Fruit fly (Drosophila melanogaster) whole organism, embryonic: Measurements from ENCODE around the gene CG11768.

ENCODE experiments used
- Awh ChIP-seq: fragments of 200-800 bp; sonication (Bioruptor generic); IDR thresholded peaks from 2 replicates; pipeline ENCODE4, ENCODE4 v1.3.6; 2022; ENCODE audit warnings: missing biosample characterization, missing genetic modification characterization
- CG11247 ChIP-seq: fragments of 200-800 bp; sonication (Bioruptor generic); IDR thresholded peaks from 2 replicates; pipeline ENCODE4 v1.3.6; 2022; ENCODE audit warnings: missing biosample characterization, missing genetic modification characterization
- CG11696 ChIP-seq: fragments of 200-800 bp; sonication (Bioruptor generic); IDR thresholded peaks from 2 replicates; pipeline ENCODE4 v1.3.6; 2022; ENCODE audit warnings: missing biosample characterization, missing genetic modification characterization
- CG15479 ChIP-seq: fragments of 200-800 bp; sonication (Bioruptor generic); optimal IDR thresholded peaks from 3 replicates; lab custom pipeline; 2019; ENCODE audit warnings: missing biosample characterization, mild to moderate bottlenecking, missing genetic modification characterization, moderate library complexity
- CG17328 ChIP-seq: fragments of 200-800 bp; sonication (Bioruptor generic); IDR thresholded peaks from 2 replicates; pipeline ENCODE4 v1.3.6; 2022; ENCODE audit warnings: missing biosample characterization, missing genetic modification characterization
- CG18764 ChIP-seq: fragments of 200-800 bp; sonication (Bioruptor generic); optimal IDR thresholded peaks from 3 replicates; lab custom pipeline; 2016; ENCODE audit warnings: missing biosample characterization, missing genetic modification characterization
- CG2678 ChIP-seq: fragments of 200-800 bp; sonication (Bioruptor generic); optimal IDR thresholded peaks from 3 replicates; lab custom pipeline; 2019; ENCODE audit warnings: missing biosample characterization, mild to moderate bottlenecking, missing genetic modification characterization, moderate library complexity
- CG30403 ChIP-seq: fragments of 200-800 bp; sonication (Bioruptor generic); optimal IDR thresholded peaks from 3 replicates; lab custom pipeline; 2016; ENCODE audit warnings: missing biosample characterization, missing genetic modification characterization
- CG30431 ChIP-seq: fragments of 200-800 bp; sonication (Bioruptor generic); optimal IDR thresholded peaks from 2 replicates; lab custom pipeline; 2017; ENCODE audit warnings: missing biosample characterization, missing genetic modification characterization
- CG31224 ChIP-seq: fragments of 200-800 bp; sonication (Bioruptor generic); IDR thresholded peaks from 2 replicates; pipeline ENCODE4 v1.3.6; 2022; ENCODE audit warnings: missing biosample characterization, missing genetic modification characterization
- CG32772 ChIP-seq: fragments of 200-800 bp; sonication (Bioruptor generic); IDR thresholded peaks from 2 replicates; pipeline ENCODE4 v1.3.6; 2022; ENCODE audit warnings: missing biosample characterization, missing genetic modification characterization
- CG4328 ChIP-seq: fragments of 200-800 bp; sonication (Bioruptor generic); optimal IDR thresholded peaks from 3 replicates; lab custom pipeline; 2017; ENCODE audit warnings: missing biosample characterization, missing genetic modification reagents, missing genetic modification characterization
- CG6791 ChIP-seq: fragments of 200-800 bp; sonication (Bioruptor generic); IDR thresholded peaks from 3 replicates; pipeline ENCODE4 v1.3.6; 2022; ENCODE audit warnings: missing biosample characterization, missing genetic modification characterization; ENCODE audit not compliant: partially characterized antibody
- CG7839 ChIP-seq: fragments of 200-800 bp; sonication (Bioruptor generic); optimal IDR thresholded peaks from 3 replicates; lab custom pipeline; 2018; ENCODE audit warnings: missing biosample characterization, mild to moderate bottlenecking, missing genetic modification characterization, moderate library complexity
- Camta ChIP-seq: fragments of 200-800 bp; sonication (Bioruptor generic); optimal IDR thresholded peaks from 2 replicates; lab custom pipeline; 2016; ENCODE audit warnings: missing biosample characterization, missing genetic modification characterization
- Dll ChIP-seq: fragments of 200-800 bp; sonication (Bioruptor generic); IDR thresholded peaks from 4 replicates; pipeline ENCODE4 v1.3.6; 2022; ENCODE audit warnings: missing biosample characterization, missing genetic modification characterization; ENCODE audit not compliant: partially characterized antibody
- HLH3B ChIP-seq: fragments of 200-800 bp; sonication (Bioruptor generic); IDR thresholded peaks from 2 replicates; pipeline ENCODE4 v1.3.6; 2022; ENCODE audit warnings: missing biosample characterization, missing genetic modification characterization
- HLHmδ ChIP-seq: fragments of 200-800 bp; sonication (Bioruptor generic); optimal IDR thresholded peaks from 2 replicates; lab custom pipeline; 2018; ENCODE audit warnings: missing biosample characterization, mild to moderate bottlenecking, missing genetic modification characterization, moderate library complexity
- Med ChIP-seq: fragments of 200-800 bp; sonication (Bioruptor generic); peaks from one replicate; lab custom pipeline; 2016; ENCODE audit warnings: missing biosample characterization, missing genetic modification characterization, mild to moderate bottlenecking, inconsistent platforms, moderate library complexity
- Mes4 ChIP-seq: fragments of 200-800 bp; sonication (Bioruptor generic); optimal IDR thresholded peaks from 2 replicates; lab custom pipeline; 2016; ENCODE audit warnings: missing biosample characterization, missing genetic modification characterization
- NFAT ChIP-seq: fragments of 200-800 bp; sonication (Bioruptor generic); IDR thresholded peaks from 2 replicates; pipeline ENCODE4 v1.3.6; 2022; ENCODE audit warnings: missing biosample characterization, missing genetic modification characterization
- Oaz ChIP-seq: fragments of 200-800 bp; sonication (Bioruptor generic); IDR thresholded peaks from 2 replicates; pipeline ENCODE4 v1.3.6; 2022; ENCODE audit warnings: missing biosample characterization, missing genetic modification characterization
- Sin3A ChIP-seq: fragments of >200 bp; optimal IDR thresholded peaks from 2 replicates; lab custom pipeline; 2018
- TFAM ChIP-seq: fragments of 200-800 bp; sonication (Bioruptor generic); optimal IDR thresholded peaks from 2 replicates; lab custom pipeline; 2017; ENCODE audit warnings: missing biosample characterization, missing genetic modification characterization, inconsistent platforms
- Xbp1 ChIP-seq: fragments of 200-800 bp; sonication (Bioruptor generic); optimal IDR thresholded peaks from 3 replicates; lab custom pipeline; 2016; ENCODE audit warnings: missing biosample characterization, mild to moderate bottlenecking, missing genetic modification characterization
- YL-1 ChIP-seq: fragments of 200-800 bp; sonication (Bioruptor generic); optimal IDR thresholded peaks from 3 replicates; lab custom pipeline; 2017; ENCODE audit warnings: missing biosample characterization, mild to moderate bottlenecking, missing genetic modification characterization
- abd-A ChIP-seq: fragments of 200-800 bp; sonication (Bioruptor generic); optimal IDR thresholded peaks from 3 replicates; lab custom pipeline; 2019; ENCODE audit warnings: missing biosample characterization, mild to moderate bottlenecking, missing genetic modification characterization, moderate library complexity
- bcd ChIP-seq: fragments of 200-800 bp; sonication (Bioruptor generic); optimal IDR thresholded peaks from 2 replicates; lab custom pipeline; 2017; ENCODE audit warnings: missing biosample characterization, mild to moderate bottlenecking, missing genetic modification characterization
- bigmax ChIP-seq: fragments of 200-800 bp; sonication (Bioruptor generic); optimal IDR thresholded peaks from 2 replicates; lab custom pipeline; 2018; ENCODE audit warnings: missing biosample characterization, mild to moderate bottlenecking, missing genetic modification characterization
- croc ChIP-seq: fragments of 200-800 bp; sonication (Bioruptor generic); conservative IDR thresholded peaks from 3 replicates; pipeline ENCODE4 v1.3.6; 2022; ENCODE audit warnings: missing biosample characterization, missing genetic modification characterization
- cwo ChIP-seq: fragments of 200-800 bp; sonication (Bioruptor generic); optimal IDR thresholded peaks from 3 replicates; lab custom pipeline; 2017; ENCODE audit warnings: missing biosample characterization, missing genetic modification characterization, mild to moderate bottlenecking, moderate library complexity, missing genetic modification reagents
- da ChIP-seq: fragments of 200-800 bp; sonication (Bioruptor generic); optimal IDR thresholded peaks from 2 replicates; lab custom pipeline; 2016; ENCODE audit warnings: missing biosample characterization, missing genetic modification characterization
- dan ChIP-seq: fragments of 200-800 bp; sonication (Bioruptor generic); IDR thresholded peaks from 2 replicates; pipeline ENCODE4 v1.3.6; 2022; ENCODE audit warnings: missing biosample characterization, missing genetic modification characterization
- fd3F ChIP-seq: fragments of 200-800 bp; sonication (Bioruptor generic); optimal IDR thresholded peaks from 2 replicates; lab custom pipeline; 2018; ENCODE audit warnings: missing biosample characterization, mild to moderate bottlenecking, missing genetic modification characterization, moderate library complexity
- h ChIP-seq: fragments of >200 bp; optimal IDR thresholded peaks from 2 replicates; lab custom pipeline; 2017
- hb ChIP-seq: fragments of 200-800 bp; sonication (Bioruptor generic); IDR thresholded peaks from 3 replicates; pipeline ENCODE4 v1.3.6; 2022; ENCODE audit warnings: missing biosample characterization, missing genetic modification characterization; ENCODE audit not compliant: partially characterized antibody
- hth ChIP-seq: fragments of >200 bp; optimal IDR thresholded peaks from 2 replicates; lab custom pipeline; 2017; ENCODE audit warnings: inconsistent platforms
- insv ChIP-seq, 2 experiments: fragments of 200-800 bp; sonication (Bioruptor generic); optimal IDR thresholded peaks; 3 replicates each; lab custom pipeline; 2016 to 2018; ENCODE audit warnings: missing biosample characterization in 2 of 2, missing genetic modification characterization in 2 of 2
- knrl ChIP-seq: fragments of 200-800 bp; sonication (Bioruptor generic); IDR thresholded peaks from 3 replicates; pipeline ENCODE4 v1.3.6; 2022; ENCODE audit warnings: missing biosample characterization, missing genetic modification characterization; ENCODE audit not compliant: partially characterized antibody
- luna ChIP-seq: fragments of 200-800 bp; sonication (Bioruptor generic); optimal IDR thresholded peaks from 2 replicates; lab custom pipeline; 2016; ENCODE audit warnings: missing biosample characterization, missing genetic modification characterization
- mld ChIP-seq: fragments of 200-800 bp; sonication (Bioruptor generic); IDR thresholded peaks from 3 replicates; pipeline ENCODE4 v1.3.6; 2022; ENCODE audit warnings: missing biosample characterization, missing genetic modification characterization; ENCODE audit not compliant: partially characterized antibody
- onecut ChIP-seq: fragments of 200-800 bp; sonication (Bioruptor generic); IDR thresholded peaks from 2 replicates; pipeline ENCODE4 v1.3.6; 2022; ENCODE audit warnings: missing biosample characterization, missing genetic modification characterization
- peb ChIP-seq: fragments of 200-800 bp; sonication (Bioruptor generic); IDR thresholded peaks from 2 replicates; pipeline ENCODE4 v1.3.6; 2022; ENCODE audit warnings: missing biosample characterization, missing genetic modification characterization
- sim ChIP-seq: fragments of 200-800 bp; sonication (Bioruptor generic); IDR thresholded peaks from 2 replicates; pipeline ENCODE4 v1.3.6; 2022; ENCODE audit warnings: missing biosample characterization, missing genetic modification characterization
- sqz ChIP-seq: fragments of 200-800 bp; sonication (Bioruptor generic); optimal IDR thresholded peaks from 3 replicates; lab custom pipeline; 2018; ENCODE audit warnings: missing biosample characterization, mild to moderate bottlenecking, missing genetic modification characterization
- sr ChIP-seq: fragments of 200-800 bp; sonication (Bioruptor generic); IDR thresholded peaks from 3 replicates; pipeline ENCODE4 v1.3.6; 2022; ENCODE audit warnings: missing biosample characterization, missing genetic modification characterization
- tap ChIP-seq: fragments of 200-800 bp; optimal IDR thresholded peaks from 3 replicates; lab custom pipeline; 2019; ENCODE audit warnings: missing biosample characterization, mild to moderate bottlenecking, missing genetic modification characterization, moderate library complexity
- tin ChIP-seq: fragments of 200-800 bp; sonication (Bioruptor generic); optimal IDR thresholded peaks from 3 replicates; lab custom pipeline; 2016; ENCODE audit warnings: missing biosample characterization, missing genetic modification characterization
- wor ChIP-seq: fragments of 200-800 bp; sonication (Bioruptor generic); IDR thresholded peaks from 2 replicates; pipeline ENCODE4 v1.3.6; 2022; ENCODE audit warnings: missing biosample characterization, missing genetic modification characterization
- zfh2 ChIP-seq: fragments of 200-800 bp; sonication (Bioruptor generic); optimal IDR thresholded peaks from 2 replicates; lab custom pipeline; 2016; ENCODE audit warnings: missing biosample characterization, missing genetic modification characterization

The CG11768 gene

DNA sequence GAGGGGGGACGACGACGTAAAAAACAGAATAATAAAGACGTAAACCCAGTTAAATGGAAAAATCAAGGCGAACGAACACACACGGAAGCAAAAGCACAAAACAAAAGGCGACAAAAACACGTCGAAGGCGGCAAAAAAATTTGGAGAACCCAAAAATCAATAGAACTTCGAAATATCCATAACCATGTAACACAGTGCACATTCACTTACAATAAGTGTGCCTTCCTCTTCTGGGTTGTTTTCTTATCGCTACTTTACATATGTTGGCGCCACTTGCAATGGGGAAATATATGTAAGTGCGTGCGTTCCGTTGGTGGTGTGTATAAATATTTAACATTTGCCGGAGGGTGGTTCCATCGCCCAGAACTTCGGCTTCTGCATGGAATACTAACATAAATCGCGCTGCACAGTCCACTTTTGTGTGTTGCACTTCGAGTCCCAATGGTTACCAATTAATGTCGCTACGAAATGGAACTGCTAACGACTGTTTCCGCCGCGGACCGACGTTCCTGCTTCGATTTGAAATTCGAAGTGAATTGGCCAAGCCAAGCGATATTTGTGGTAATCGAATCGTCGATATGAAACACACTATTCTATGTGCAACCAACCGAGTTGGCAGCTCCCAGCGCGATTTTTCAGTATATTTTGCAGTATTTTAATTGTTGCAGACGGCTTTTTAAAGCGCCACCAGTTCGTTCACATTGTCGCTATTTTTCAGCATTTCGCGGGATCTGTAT, 20.7 kb downstream of the CG11768 start, which contains the start of the genes CG9801 and Nasp (continued):
- TF ChIP-seq CG17328 (GFP tag; lab: Robert Waterston, UW) (0 out of 2 replicates have a peak, but pooled peaks have one; percentile 31), CG15479 (no peak), Xbp1 (GFP tag; lab: Kevin White, UChicago) (peak; percentile 27), CG4328 (GFP tag; lab: Kevin White, UChicago) (no peak), wor (GFP tag; lab: Robert Waterston, UW) (no peak), croc (GFP tag; lab: Robert Waterston, UW) (no peak), Med (GFP tag; lab: Kevin White, UChicago) (peak; percentile 92), fd3F (GFP tag; lab: Kevin White, UChicago) (peak; percentile 24), sr (GFP tag; lab: Robert Waterston, UW) (0 out of 3 replicates have a peak, but pooled peaks have one; percentile 8), onecut (peak; percentile 31), CG18764 (no peak), CG32772 (0 out of 2 replicates have a peak, but pooled peaks have one; percentile 29), cwo (no peak), CG30431 (GFP tag; lab: Kevin White, UChicago) (no peak), Awh (no peak), zfh2 (peak; percentile 28), CG7839 (tag; lab: Kevin White, UChicago) (peak; percentile 22), CG30403 (GFP tag; lab: Kevin White, UChicago) (peak; percentile 31), bcd (GFP tag; lab: Kevin White, UChicago) (peak; percentile 28), Dll (GFP tag; lab: Robert Waterston, UW) (peak; percentile 76; the same call in 3 of the 4 replicates), NFAT (GFP tag; lab: Robert Waterston, UW) (peak; percentile 56; the same call in 1 of the 2 replicates), hth (lab: Kevin White, UChicago) (no peak), Sin3A (peak; percentile 84), dan (GFP tag; lab: Robert Waterston, UW) (no peak), CG11696 (GFP tag; lab: Robert Waterston, UW) (0 out of 2 replicates have a peak, but pooled peaks have one; percentile 6), bigmax (GFP tag; lab: Kevin White, UChicago) (no peak), CG6791 (GFP tag; lab: Robert Waterston, UW) (peak; percentile 76), CG31224 (GFP tag; lab: Robert Waterston, UW) (0 out of 2 replicates have a peak, but pooled peaks have one; percentile 18), da (no peak), tin (GFP tag; lab: Kevin White, UChicago) (no peak), Mes4 (peak; percentile 32), HLH3B (GFP tag; lab: Robert Waterston, UW) (0 out of 2 replicates have a peak, but pooled peaks have one; percentile 29), knrl (GFP tag; lab: Robert Waterston, UW) (peak; percentile 79), mld (GFP tag; lab: Robert Waterston, UW) (peak; percentile 63), peb (GFP tag; lab: Robert Waterston, UW) (0 out of 2 replicates have a peak, but pooled peaks have one; percentile 30), luna (GFP tag; lab: Kevin White, UChicago) (no peak), h (lab: Kevin White, UChicago) (no peak), Oaz (no peak), abd-A (tag; lab: Kevin White, UChicago) (no peak), CG2678 (tag; lab: Kevin White, UChicago) (peak; percentile 30), hb (GFP tag; lab: Robert Waterston, UW) (peak; percentile 63; the same call in 2 of the 3 replicates), Camta (GFP tag; lab: Kevin White, UChicago) (no peak), sqz (GFP tag; lab: Kevin White, UChicago) (no peak), TFAM (GFP tag; lab: Kevin White, UChicago) (no peak), tap (no peak), CG11247 (peak; percentile 45; the same call in 1 of the 2 replicates), sim (GFP tag; lab: Robert Waterston, UW) (no peak), YL-1 (GFP tag; lab: Kevin White, UChicago) (peak; percentile 58), HLHmδ (GFP tag; lab: Kevin White, UChicago) (peak; percentile 20), insv (GFP tag; optimal IDR thresholded peaks at IDR 0.05; lab: Kevin White, UChicago) (peak in 1 of 2 experiments; percentile 10)
